Fruit fly (Drosophila melanogaster) whole organism, pupa: Measurements from ENCODE around the gene CG13088.

Experiments
- CG10348 ChIP-seq: fragments of 200-800 bp; sonication (Bioruptor generic); IDR thresholded peaks from 2 replicates; pipeline ENCODE4 v1.3.6; 2022; ENCODE audit warnings: missing biosample characterization, missing genetic modification characterization
- CG12605 ChIP-seq: fragments of 200-800 bp; sonication (Bioruptor generic); IDR thresholded peaks from 2 replicates; pipeline ENCODE4 v1.3.6; 2022; ENCODE audit warnings: missing biosample characterization, missing genetic modification characterization
- CG13204 ChIP-seq: fragments of 200-800 bp; sonication (Bioruptor generic); optimal IDR thresholded peaks from 2 replicates; lab custom pipeline; 2018; ENCODE audit warnings: missing biosample characterization, mild to moderate bottlenecking, missing genetic modification characterization, moderate library complexity
- CG14655 ChIP-seq: fragments of 200-800 bp; sonication (Bioruptor generic); optimal IDR thresholded peaks from 3 replicates; lab custom pipeline; 2017; ENCODE audit warnings: mild to moderate bottlenecking, missing biosample characterization, missing genetic modification reagents, missing genetic modification characterization
- CG15710 ChIP-seq: fragments of 200-800 bp; sonication (Bioruptor generic); optimal IDR thresholded peaks from 2 replicates; lab custom pipeline; 2018; ENCODE audit warnings: missing biosample characterization, mild to moderate bottlenecking, missing genetic modification characterization, moderate library complexity
- CG17806 ChIP-seq: fragments of 200-800 bp; sonication (Bioruptor generic); optimal IDR thresholded peaks from 2 replicates; lab custom pipeline; 2018; ENCODE audit warnings: missing biosample characterization, mild to moderate bottlenecking, missing genetic modification characterization, moderate library complexity
- CG32121 ChIP-seq: fragments of 200-800 bp; sonication (Bioruptor generic); IDR thresholded peaks from 2 replicates; pipeline ENCODE4 v1.3.6; 2022; ENCODE audit warnings: missing biosample characterization, missing genetic modification characterization
- CG34367 ChIP-seq: fragments of 200-800 bp; sonication (Bioruptor generic); optimal IDR thresholded peaks from 2 replicates; lab custom pipeline; 2018; ENCODE audit warnings: missing biosample characterization, mild to moderate bottlenecking, missing genetic modification characterization
- CG4496 ChIP-seq: fragments of 200-800 bp; sonication (Bioruptor generic); IDR thresholded peaks from 3 replicates; pipeline ENCODE4 v1.3.6; 2022; ENCODE audit warnings: missing biosample characterization, missing genetic modification characterization
- CG8159 ChIP-seq: fragments of 200-800 bp; sonication (Bioruptor generic); optimal IDR thresholded peaks from 3 replicates; lab custom pipeline; 2018; ENCODE audit warnings: missing biosample characterization, mild to moderate bottlenecking, missing genetic modification characterization, moderate library complexity
- CG8301 ChIP-seq: fragments of 200-800 bp; sonication (Bioruptor generic); optimal IDR thresholded peaks from 2 replicates; lab custom pipeline; 2018; ENCODE audit warnings: missing biosample characterization, mild to moderate bottlenecking, missing genetic modification characterization
- CG9948 ChIP-seq: fragments of 200-800 bp; sonication (Bioruptor generic); optimal IDR thresholded peaks from 2 replicates; lab custom pipeline; 2018; ENCODE audit warnings: missing biosample characterization, mild to moderate bottlenecking, missing genetic modification characterization, moderate library complexity
- D1 ChIP-seq: fragments of 200-800 bp; sonication (Bioruptor generic); optimal IDR thresholded peaks from 2 replicates; lab custom pipeline; 2018; ENCODE audit warnings: missing biosample characterization, mild to moderate bottlenecking, missing genetic modification characterization, moderate library complexity
- EcR ChIP-seq: fragments of 200-800 bp; sonication (Bioruptor generic); optimal IDR thresholded peaks from 3 replicates; lab custom pipeline; 2019; ENCODE audit warnings: missing biosample characterization, missing genetic modification characterization, mild to moderate bottlenecking, moderate library complexity, missing genetic modification reagents
- Ets98B ChIP-seq: fragments of 200-800 bp; sonication (Bioruptor generic); IDR thresholded peaks from 2 replicates; pipeline ENCODE4 v1.3.6; 2022; ENCODE audit warnings: missing biosample characterization, missing genetic modification characterization
- Pif1A ChIP-seq: fragments of 200-800 bp; sonication (Bioruptor generic); optimal IDR thresholded peaks from 3 replicates; lab custom pipeline; 2016; ENCODE audit warnings: missing biosample characterization, missing genetic modification characterization
- Pif1B ChIP-seq: fragments of 200-800 bp; sonication (Bioruptor generic); optimal IDR thresholded peaks from 3 replicates; lab custom pipeline; 2016; ENCODE audit warnings: missing biosample characterization, missing genetic modification characterization
- Snoo ChIP-seq: fragments of 200-800 bp; sonication (Bioruptor generic); optimal IDR thresholded peaks from 3 replicates; lab custom pipeline; 2017; ENCODE audit warnings: missing biosample characterization, mild to moderate bottlenecking, missing genetic modification characterization, inconsistent platforms
- fd96Ca ChIP-seq: fragments of 200-800 bp; sonication (Bioruptor generic); IDR thresholded peaks from 3 replicates; pipeline ENCODE4 v1.3.6; 2022; ENCODE audit warnings: missing biosample characterization, missing genetic modification characterization
- gl ChIP-seq: fragments of 200-800 bp; sonication (Bioruptor generic); optimal IDR thresholded peaks from 2 replicates; lab custom pipeline; 2018; ENCODE audit warnings: missing biosample characterization, mild to moderate bottlenecking, missing genetic modification characterization
- rn ChIP-seq: fragments of 200-800 bp; sonication (Bioruptor generic); IDR thresholded peaks from 2 replicates; pipeline ENCODE4 v1.3.6; 2022; ENCODE audit warnings: missing biosample characterization, missing genetic modification characterization

CG13088 gene

dm6 chr2L:8534515-8535295 lies 45.9 kb downstream of the CG13088 start:
- TF ChIP-seq CG14655 (GFP tag; lab: Kevin White, UChicago) (peak; percentile 98), EcR (GFP tag; lab: Kevin White, UChicago) (peak; percentile 88), CG8159 (tag; lab: Kevin White, UChicago) (peak; percentile 97), CG15710 (tag; lab: Kevin White, UChicago) (peak; percentile 97), CG10348 (GFP tag; lab: Robert Waterston, UW) (peak; percentile 91), CG4496 (GFP tag; lab: Robert Waterston, UW) (peak; percentile 96), gl (peak; percentile 94), D1 (tag; lab: Kevin White, UChicago) (peak; percentile 98), Pif1A (GFP tag; lab: Kevin White, UChicago) (peak; percentile 98), Snoo (tag; lab: Kevin White, UChicago) (peak; percentile 98), fd96Ca (GFP tag; lab: Robert Waterston, UW) (peak; percentile 98), CG8301 (peak; percentile 99), CG34367 (tag; lab: Kevin White, UChicago) (peak; percentile 97), CG9948 (tag; lab: Kevin White, UChicago) (peak; percentile 99), Ets98B (GFP tag; lab: Robert Waterston, UW) (peak; percentile 96), Pif1B (GFP tag; lab: Kevin White, UChicago) (peak; percentile 98), CG12605 (GFP tag; lab: Robert Waterston, UW) (peak; percentile 95), CG13204 (GFP tag; lab: Kevin White, UChicago) (peak; percentile 91), CG17806 (peak; percentile 97), rn (GFP tag; lab: Robert Waterston, UW) (peak; percentile 96), CG32121 (GFP tag; lab: Robert Waterston, UW) (peak; percentile 98)

dm6 chr2L:8535394-8536176 lies 46.8 kb downstream of the CG13088 start:
- TF ChIP-seq fd96Ca (GFP tag; lab: Robert Waterston, UW) (peak; percentile 64), CG32121 (GFP tag; lab: Robert Waterston, UW) (peak; percentile 61), CG34367 (tag; lab: Kevin White, UChicago) (peak; percentile 83), CG12605 (GFP tag; lab: Robert Waterston, UW) (peak; percentile 41; the same call in 1 of the 2 replicates), Snoo (tag; lab: Kevin White, UChicago) (peak; percentile 90), gl (peak; percentile 50), CG4496 (GFP tag; lab: Robert Waterston, UW) (peak; percentile 72), CG14655 (GFP tag; lab: Kevin White, UChicago) (peak; percentile 96), CG8301 (peak; percentile 84), CG9948 (tag; lab: Kevin White, UChicago) (peak; percentile 97), Ets98B (GFP tag; lab: Robert Waterston, UW) (peak; percentile 71), rn (GFP tag; lab: Robert Waterston, UW) (peak; percentile 54; the same call in 1 of the 2 replicates), D1 (tag; lab: Kevin White, UChicago) (peak; percentile 94), Pif1B (GFP tag; lab: Kevin White, UChicago) (peak; percentile 85), EcR (GFP tag; lab: Kevin White, UChicago) (no peak), CG10348 (GFP tag; lab: Robert Waterston, UW) (0 out of 2 replicates have a peak, but pooled peaks have one; percentile 7), Pif1A (GFP tag; lab: Kevin White, UChicago) (peak; percentile 76), CG17806 (peak; percentile 92), CG8159 (tag; lab: Kevin White, UChicago) (peak; percentile 96), CG15710 (tag; lab: Kevin White, UChicago) (peak; percentile 93), CG13204 (GFP tag; lab: Kevin White, UChicago) (peak; percentile 69)

- TF ChIP-seq Snoo (tag; lab: Kevin White, UChicago) (no peak), rn (GFP tag; lab: Robert Waterston, UW) (no peak)
Observed at dm6 chr2L:8538449-8539050, 49.8 kb downstream of the CG13088 start.
